In the genomic region with DNA sequence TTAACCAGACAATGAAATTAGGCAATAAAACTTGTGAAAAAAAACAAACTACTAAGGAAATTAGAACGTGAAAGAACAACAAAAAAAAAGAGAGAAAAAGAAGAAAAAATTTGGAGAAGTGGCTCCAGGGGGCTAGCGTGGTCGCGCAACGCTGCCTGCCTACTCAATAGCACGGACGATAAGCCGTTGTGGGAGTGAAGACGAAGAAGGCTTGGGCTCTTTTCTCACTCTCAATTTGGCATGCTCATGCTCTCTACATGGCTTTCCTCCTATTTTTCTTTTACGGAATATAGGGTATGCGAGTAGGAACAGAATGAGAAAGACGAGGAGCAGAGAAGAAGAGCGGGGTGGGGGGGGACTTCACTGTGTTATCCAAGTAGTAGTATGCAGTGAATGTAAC, we compare ENCODE assay signal across 1 worm cellular context.
TF ChIP-seq lines count a peak whose summit lies in the region.

No protein-coding gene starts in this region.

TF ChIP-seq in whole organism, L1 larva, 84 proteins besides CTCF, POLR2A, EP300 and RAD21 (continued from another document):
- no peak for TF ChIP-seq mef-2 (tag; optimal IDR thresholded peaks at IDR 0.05; lab: Kevin White, UChicago)
- TF ChIP-seq ces-1 (GFP tag; optimal IDR thresholded peaks at IDR 0.05; lab: Kevin White, UChicago): no peak
- no peak for TF ChIP-seq sox-4 (tag; optimal IDR thresholded peaks at IDR 0.05; lab: Kevin White, UChicago)
- peak; percentile 28 for TF ChIP-seq tbx-2 (tag; optimal IDR thresholded peaks at IDR 0.05; lab: Kevin White, UChicago)
- TF ChIP-seq rnt-1 (tag; optimal IDR thresholded peaks at IDR 0.05; lab: Kevin White, UChicago): no peak
- peak in 2 of 3 experiments; percentile 54 to 75 for TF ChIP-seq ceh-82 (tag; optimal IDR thresholded peaks at IDR 0.05; lab: Kevin White, UChicago)
- TF ChIP-seq lin-35 (GFP tag; optimal IDR thresholded peaks at IDR 0.05; lab: Kevin White, UChicago): peak in 1 of 2 experiments; percentile 5
- peak; percentile 46 for TF ChIP-seq nhr-71 (tag; optimal IDR thresholded peaks at IDR 0.05; lab: Kevin White, UChicago)
- no peak for TF ChIP-seq nhr-28 (tag; optimal IDR thresholded peaks at IDR 0.05; lab: Kevin White, UChicago)
- TF ChIP-seq lin-15B (tag; optimal IDR thresholded peaks at IDR 0.05; lab: Kevin White, UChicago): peak; percentile 9
- TF ChIP-seq lin-14 (GFP tag; optimal IDR thresholded peaks at IDR 0.05; lab: Kevin White, UChicago): peak; percentile 86
- no peak for TF ChIP-seq efl-1 (optimal IDR thresholded peaks at IDR 0.05; lab: Kevin White, UChicago)
- TF ChIP-seq efl-1 (GFP tag; optimal IDR thresholded peaks at IDR 0.05 in 1 of 2; lab: Kevin White, UChicago): no peak
- TF ChIP-seq isw-1 (GFP tag; IDR thresholded peaks at IDR 0.05; lab: Robert Waterston, UW): peak; percentile 30
- no peak for TF ChIP-seq fos-1 (tag; optimal IDR thresholded peaks at IDR 0.05; lab: Kevin White, UChicago)
- peak; percentile 23 for TF ChIP-seq mep-1 (tag; optimal IDR thresholded peaks at IDR 0.05; lab: Kevin White, UChicago)
